Worm (Caenorhabditis elegans) whole organism, late embryonic: ENCODE results near the gene fil-2.
A peak's percentile ranks its signal among the peaks of the same experiment; 100 is the strongest.

Source experiments
- F13H6.1 ChIP-seq: sonication (generic microtip); optimal IDR thresholded peaks from 2 replicates; lab custom pipeline; 2016; ENCODE audit warnings: missing genetic modification characterization, missing compliant biosample characterization
- K02D7.2 ChIP-seq: sonication (generic microtip); optimal IDR thresholded peaks from 2 replicates; lab custom pipeline; 2017; ENCODE audit warnings: mild to moderate bottlenecking, missing genetic modification characterization, missing compliant biosample characterization
- K09A11.1 ChIP-seq: sonication (generic microtip); optimal IDR thresholded peaks from 2 replicates; lab custom pipeline; 2017; ENCODE audit warnings: antibody characterized with exemption, mild to moderate bottlenecking, missing genetic modification characterization, missing compliant biosample characterization; ENCODE audit not compliant: insufficient read depth
- T23F11.4 ChIP-seq: fragments of 200-800 bp; sonication (Bioruptor generic); optimal IDR thresholded peaks from 2 replicates; lab custom pipeline; 2018; ENCODE audit warnings: mild to moderate bottlenecking, missing genetic modification characterization, missing compliant biosample characterization
- Y22D7AL.16 ChIP-seq: sonication (generic microtip); optimal IDR thresholded peaks from 2 replicates; lab custom pipeline; 2016; ENCODE audit warnings: missing genetic modification characterization, missing compliant biosample characterization
- ahr-1 ChIP-seq: sonication (generic microtip); optimal IDR thresholded peaks from 2 replicates; lab custom pipeline; 2016; ENCODE audit warnings: missing genetic modification characterization, missing compliant biosample characterization
- ceh-18 ChIP-seq: sonication (generic microtip); optimal IDR thresholded peaks from 2 replicates; lab custom pipeline; 2016; ENCODE audit warnings: missing genetic modification characterization, missing compliant biosample characterization
- ceh-19 ChIP-seq: fragments of 200-800 bp; sonication (Bioruptor generic); optimal IDR thresholded peaks from 2 replicates; lab custom pipeline; 2018; ENCODE audit warnings: mild to moderate bottlenecking, missing genetic modification characterization, missing compliant biosample characterization
- ceh-22 ChIP-seq: sonication (generic microtip); optimal IDR thresholded peaks from 2 replicates; lab custom pipeline; 2017; ENCODE audit warnings: missing biosample characterization, missing genetic modification characterization
- ceh-30 ChIP-seq: fragments of 150-350 bp; optimal IDR thresholded peaks from 2 replicates; lab custom pipeline; 2014; ENCODE audit warnings: missing biosample characterization, missing genetic modification characterization
- ceh-31 ChIP-seq: sonication (generic microtip); optimal IDR thresholded peaks from 2 replicates; lab custom pipeline; 2016; ENCODE audit warnings: missing genetic modification characterization, missing compliant biosample characterization
- ceh-34 ChIP-seq: sonication (generic microtip); optimal IDR thresholded peaks from 2 replicates; lab custom pipeline; 2016; ENCODE audit warnings: mild to moderate bottlenecking, missing genetic modification characterization, missing compliant biosample characterization
- ceh-45 ChIP-seq: fragments of 200-800 bp; sonication (Bioruptor generic); IDR thresholded peaks from 2 replicates; pipeline ENCODE4 v1.3.6; 2022; ENCODE audit warnings: missing genetic modification reagents, missing genetic modification characterization, missing compliant biosample characterization
- ceh-48 ChIP-seq: sonication (generic microtip); optimal IDR thresholded peaks from 2 replicates; lab custom pipeline; 2016; ENCODE audit warnings: missing genetic modification characterization, inconsistent platforms, missing compliant biosample characterization
- elt-2 ChIP-seq: sonication (generic microtip); optimal IDR thresholded peaks from 2 replicates; lab custom pipeline; 2016; ENCODE audit warnings: missing genetic modification reagents, missing genetic modification characterization, missing compliant biosample characterization
- elt-4 ChIP-seq: sonication (generic microtip); optimal IDR thresholded peaks from 2 replicates; lab custom pipeline; 2016; ENCODE audit warnings: missing genetic modification characterization, missing compliant biosample characterization
- ets-4 ChIP-seq: sonication (generic microtip); optimal IDR thresholded peaks from 2 replicates; lab custom pipeline; 2016; ENCODE audit warnings: missing genetic modification characterization, missing compliant biosample characterization
- eyg-1 ChIP-seq: sonication (generic microtip); optimal IDR thresholded peaks from 2 replicates; lab custom pipeline; 2016; ENCODE audit warnings: missing genotype, missing genetic modification characterization, missing compliant biosample characterization
- fax-1 ChIP-seq: sonication (generic microtip); optimal IDR thresholded peaks from 2 replicates; lab custom pipeline; 2016; ENCODE audit warnings: missing genotype, missing genetic modification characterization, missing compliant biosample characterization
- fkh-10 ChIP-seq: fragments of 150-350 bp; optimal IDR thresholded peaks from 2 replicates; lab custom pipeline; 2014; ENCODE audit warnings: missing biosample characterization, missing genetic modification reagents, missing genetic modification characterization
- fkh-6 ChIP-seq: sonication (generic microtip); optimal IDR thresholded peaks from 2 replicates; lab custom pipeline; 2016; ENCODE audit warnings: missing genetic modification characterization, missing compliant biosample characterization
- hlh-13 ChIP-seq: fragments of 200-800 bp; sonication (Bioruptor generic); optimal IDR thresholded peaks from 2 replicates; lab custom pipeline; 2018; ENCODE audit warnings: mild to moderate bottlenecking, missing genetic modification characterization, missing compliant biosample characterization
- mec-3 ChIP-seq: sonication (generic microtip); optimal IDR thresholded peaks from 2 replicates; lab custom pipeline; 2016; ENCODE audit warnings: borderline replicate concordance, missing genetic modification characterization, missing compliant biosample characterization
- nhr-11 ChIP-seq: fragments of 150-350 bp; optimal IDR thresholded peaks from 2 replicates; lab custom pipeline; 2014; ENCODE audit warnings: missing biosample characterization, missing genetic modification characterization
- npax-4 ChIP-seq: sonication (generic microtip); optimal IDR thresholded peaks from 2 replicates; lab custom pipeline; 2016; ENCODE audit warnings: missing genetic modification characterization, missing compliant biosample characterization
- pag-3 ChIP-seq: sonication (generic microtip); optimal IDR thresholded peaks from 2 replicates; lab custom pipeline; 2016; ENCODE audit warnings: missing compliant biosample characterization, missing genetic modification characterization, borderline replicate concordance
- pat-9 ChIP-seq: fragments of 200-800 bp; sonication (Bioruptor generic); optimal IDR thresholded peaks from 2 replicates; lab custom pipeline; 2018; ENCODE audit warnings: mild to moderate bottlenecking, missing genetic modification characterization, moderate library complexity, missing compliant biosample characterization
- pros-1 ChIP-seq: fragments of 150-350 bp; optimal IDR thresholded peaks from 2 replicates; lab custom pipeline; 2014; ENCODE audit warnings: missing biosample characterization, missing genetic modification reagents, missing genetic modification characterization
- ref-2 ChIP-seq: sonication (generic microtip); optimal IDR thresholded peaks from 2 replicates; lab custom pipeline; 2016; ENCODE audit warnings: missing genetic modification characterization, missing compliant biosample characterization
- sox-2 ChIP-seq: fragments of 200-800 bp; sonication (Bioruptor generic); IDR thresholded peaks from 2 replicates; pipeline ENCODE4 v1.3.6; 2022; ENCODE audit warnings: missing genetic modification reagents, missing genetic modification characterization, missing compliant biosample characterization
- syd-9 ChIP-seq: sonication (generic microtip); optimal IDR thresholded peaks from 2 replicates; lab custom pipeline; 2016; ENCODE audit warnings: mild to moderate bottlenecking, missing genetic modification characterization, moderate library complexity, missing compliant biosample characterization
- tbx-7 ChIP-seq: sonication (generic microtip); optimal IDR thresholded peaks from 2 replicates; lab custom pipeline; 2016; ENCODE audit warnings: missing genotype, missing genetic modification characterization, missing compliant biosample characterization
- ttx-3 ChIP-seq: sonication (generic microtip); optimal IDR thresholded peaks from 2 replicates; lab custom pipeline; 2016; ENCODE audit warnings: missing genetic modification reagents, missing genetic modification characterization, missing compliant biosample characterization
- unc-3 ChIP-seq, 2 experiments: fragments of 200-800 bp in 1 of 2; sonication (Bioruptor generic) in 1 of 2; sonication (generic microtip) in 1 of 2; conservative IDR thresholded peaks in 1 of 2; optimal IDR thresholded peaks in 1 of 2; 2 replicates each; pipeline versions ENCODE4 v1.3.6 to Lab custom; 2016 to 2022; ENCODE audit warnings: missing compliant biosample characterization in 2 of 2, missing genetic modification characterization in 2 of 2, missing genetic modification reagents in 1 of 2
- unc-42 ChIP-seq: sonication (generic microtip); optimal IDR thresholded peaks from 2 replicates; lab custom pipeline; 2016; ENCODE audit warnings: missing genotype, missing genetic modification characterization, missing compliant biosample characterization
- zip-5 ChIP-seq: sonication (generic microtip); optimal IDR thresholded peaks from 2 replicates; lab custom pipeline; 2016; ENCODE audit warnings: missing genetic modification characterization, missing compliant biosample characterization

fil-2 gene

ce11 chrV:6233952-6234351 lies 44.9 kb upstream of the fil-2 start:
- no peak for TF ChIP-seq ceh-19 (GFP tag; lab: Kevin White, UChicago)
- no peak for TF ChIP-seq hlh-13 (GFP tag; lab: Kevin White, UChicago)
- TF ChIP-seq fkh-6 (tag; lab: Kevin White, UChicago) = no peak
- TF ChIP-seq pat-9 (tag; lab: Kevin White, UChicago) = no peak
- no peak for TF ChIP-seq ttx-3 (tag; lab: Kevin White, UChicago)
- no peak for TF ChIP-seq eyg-1 (tag; lab: Kevin White, UChicago)
- peak; percentile 55; the same call in 1 of the 2 replicates for TF ChIP-seq sox-2
- TF ChIP-seq fax-1 (tag; lab: Kevin White, UChicago) = no peak
- no peak for TF ChIP-seq T23F11.4
- peak; percentile 32 for TF ChIP-seq ceh-31 (tag; lab: Kevin White, UChicago)
- TF ChIP-seq fkh-10 (GFP tag; lab: Kevin White, UChicago) = no peak
- TF ChIP-seq ahr-1 (tag; lab: Kevin White, UChicago) = no peak
- TF ChIP-seq, all 69 proteins: peak for 2

ce11 chrV:6234876-6235275 lies 44.0 kb upstream of the fil-2 start, which contains the start of gene K08B12.3:
TSS of gene K08B12.3 (plus strand) at chrV:6235176.
- TF ChIP-seq K09A11.1 = no peak
- TF ChIP-seq ceh-31 (tag; lab: Kevin White, UChicago) = no peak
- TF ChIP-seq nhr-11 (tag; lab: Kevin White, UChicago) = no peak

ce11 chrV:6238347-6238746 lies 40.5 kb upstream of the fil-2 start:
- TF ChIP-seq ceh-30 = no peak
- no peak for TF ChIP-seq ceh-48 (tag; lab: Kevin White, UChicago)
- no peak for TF ChIP-seq tbx-7
- no peak for TF ChIP-seq elt-2 (tag; lab: Kevin White, UChicago)
- TF ChIP-seq F13H6.1 (tag; lab: Kevin White, UChicago) = no peak
- no peak for TF ChIP-seq ceh-22 (tag; lab: Kevin White, UChicago)
- no peak for TF ChIP-seq hlh-13 (GFP tag; lab: Kevin White, UChicago)
- no peak for TF ChIP-seq ceh-18 (tag; lab: Kevin White, UChicago)
- no peak for TF ChIP-seq Y22D7AL.16 (tag; lab: Kevin White, UChicago)
- no peak for TF ChIP-seq ceh-45 (GFP tag; lab: Robert Waterston, UW)
- no peak for TF ChIP-seq ttx-3 (tag; lab: Kevin White, UChicago)

ce11 chrV:6239855-6240254 lies 39.0 kb upstream of the fil-2 start:
- TF ChIP-seq npax-4 (tag; lab: Kevin White, UChicago) = no peak
- no peak for TF ChIP-seq ceh-34 (tag; lab: Kevin White, UChicago)
- TF ChIP-seq tbx-7 = no peak
- TF ChIP-seq unc-42 (tag; lab: Kevin White, UChicago) = no peak
- TF ChIP-seq pros-1 (tag; lab: Kevin White, UChicago) = no peak
- no peak for TF ChIP-seq ceh-48 (tag; lab: Kevin White, UChicago)
- no peak for TF ChIP-seq elt-4 (tag; lab: Kevin White, UChicago)
- no peak for TF ChIP-seq ceh-31 (tag; lab: Kevin White, UChicago)
- no peak for TF ChIP-seq ets-4
- TF ChIP-seq zip-5 (tag; lab: Kevin White, UChicago) = no peak
- no peak for TF ChIP-seq unc-3 (GFP tag; conservative IDR thresholded peaks at IDR 0.05; lab: Robert Waterston, UW)
- TF ChIP-seq unc-3 (tag; optimal IDR thresholded peaks at IDR 0.05; lab: Kevin White, UChicago) = no peak
- TF ChIP-seq K02D7.2 (tag; lab: Kevin White, UChicago) = no peak

- TF ChIP-seq ceh-31 (tag; lab: Kevin White, UChicago) = no peak
- no peak for TF ChIP-seq syd-9 (tag; lab: Kevin White, UChicago)
- TF ChIP-seq eyg-1 (tag; lab: Kevin White, UChicago) = no peak
- no peak for TF ChIP-seq ref-2 (tag; lab: Kevin White, UChicago)
- no peak for TF ChIP-seq ceh-18 (tag; lab: Kevin White, UChicago)
- TF ChIP-seq pag-3 (tag; lab: Kevin White, UChicago) = no peak
- TF ChIP-seq ceh-19 (GFP tag; lab: Kevin White, UChicago) = no peak
- TF ChIP-seq zip-5 (tag; lab: Kevin White, UChicago) = no peak
- TF ChIP-seq mec-3 (tag; lab: Kevin White, UChicago) = no peak
These were observed 38.1 kb upstream of the fil-2 start for ce11 chrV:6240735-6241134.
